Fruit fly (Drosophila melanogaster) whole organism, embryonic: Measurements from ENCODE around the gene Edg78E.

Source experiments
- Aef1 ChIP-seq: fragments of 200-800 bp; sonication (Bioruptor generic); IDR thresholded peaks from 3 replicates; pipeline ENCODE4 v1.3.6; 2022; ENCODE audit warnings: missing biosample characterization, missing genetic modification characterization
- Bgb ChIP-seq: fragments of 200-800 bp; sonication (Bioruptor generic); IDR thresholded peaks from 2 replicates; pipeline ENCODE4 v1.3.6; 2022; ENCODE audit warnings: missing biosample characterization, missing genetic modification characterization; ENCODE audit not compliant: partially characterized antibody
- CG1024 ChIP-seq: fragments of 200-800 bp; sonication (Bioruptor generic); IDR thresholded peaks from 2 replicates; pipeline ENCODE4 v1.3.6; 2022; ENCODE audit warnings: missing biosample characterization, missing genetic modification characterization
- CG10462 ChIP-seq: fragments of 200-800 bp; sonication (Bioruptor generic); optimal IDR thresholded peaks from 2 replicates; lab custom pipeline; 2016; ENCODE audit warnings: missing biosample characterization, missing genetic modification characterization
- CG12219 ChIP-seq: fragments of 200-800 bp; sonication (Bioruptor generic); optimal IDR thresholded peaks from 3 replicates; lab custom pipeline; 2018; ENCODE audit warnings: missing biosample characterization, mild to moderate bottlenecking, missing genetic modification characterization
- CG12299 ChIP-seq: fragments of 200-800 bp; sonication (Bioruptor generic); optimal IDR thresholded peaks from 2 replicates; lab custom pipeline; 2018; ENCODE audit warnings: missing biosample characterization, mild to moderate bottlenecking, missing genetic modification characterization
- CG12391 ChIP-seq: fragments of 200-800 bp; sonication (Bioruptor generic); optimal IDR thresholded peaks from 3 replicates; lab custom pipeline; 2018; ENCODE audit warnings: missing biosample characterization, mild to moderate bottlenecking, missing genetic modification characterization, moderate library complexity
- CG13296 ChIP-seq: fragments of 200-800 bp; sonication (Bioruptor generic); optimal IDR thresholded peaks from 3 replicates; lab custom pipeline; 2018; ENCODE audit warnings: missing biosample characterization, mild to moderate bottlenecking, missing genetic modification characterization
- CG13775 ChIP-seq: fragments of 200-800 bp; sonication (Bioruptor generic); optimal IDR thresholded peaks from 3 replicates; lab custom pipeline; 2017; ENCODE audit warnings: missing biosample characterization, mild to moderate bottlenecking, missing genetic modification characterization
- CG15479 ChIP-seq: fragments of 200-800 bp; sonication (Bioruptor generic); optimal IDR thresholded peaks from 3 replicates; lab custom pipeline; 2019; ENCODE audit warnings: missing biosample characterization, mild to moderate bottlenecking, missing genetic modification characterization, moderate library complexity
- CG17186 ChIP-seq: fragments of 200-800 bp; sonication (Bioruptor generic); optimal IDR thresholded peaks from 3 replicates; lab custom pipeline; 2017; ENCODE audit warnings: missing biosample characterization, missing genetic modification reagents, missing genetic modification characterization
- CG17829 ChIP-seq: fragments of 200-800 bp; optimal IDR thresholded peaks from 2 replicates; lab custom pipeline; 2019; ENCODE audit warnings: missing biosample characterization, mild to moderate bottlenecking, missing genetic modification characterization, moderate library complexity
- CG18476 ChIP-seq: fragments of 200-800 bp; sonication (Bioruptor generic); optimal IDR thresholded peaks from 2 replicates; lab custom pipeline; 2016; ENCODE audit warnings: missing biosample characterization, mild to moderate bottlenecking, missing genetic modification characterization
- CG31365 ChIP-seq: fragments of 200-800 bp; sonication (Bioruptor generic); optimal IDR thresholded peaks from 2 replicates; lab custom pipeline; 2018; ENCODE audit warnings: missing biosample characterization, mild to moderate bottlenecking, missing genetic modification characterization
- CG3726 ChIP-seq: fragments of 200-800 bp; sonication (Bioruptor generic); IDR thresholded peaks from 3 replicates; pipeline ENCODE4, ENCODE4 v1.3.6; 2022; ENCODE audit warnings: missing biosample characterization, missing genetic modification characterization
- CG5953 ChIP-seq: fragments of 200-800 bp; sonication (Bioruptor generic); IDR thresholded peaks from 2 replicates; pipeline ENCODE4 v1.3.6; 2022; ENCODE audit warnings: missing biosample characterization, missing genetic modification characterization
- CG6813 ChIP-seq: fragments of 200-800 bp; sonication (Bioruptor generic); optimal IDR thresholded peaks from 2 replicates; lab custom pipeline; 2017; ENCODE audit warnings: missing biosample characterization, missing genetic modification characterization, mild to moderate bottlenecking, moderate library complexity, missing genetic modification reagents
- CG9727 ChIP-seq: fragments of 200-800 bp; sonication (Bioruptor generic); optimal IDR thresholded peaks from 3 replicates; lab custom pipeline; 2017; ENCODE audit warnings: missing biosample characterization, mild to moderate bottlenecking, missing genetic modification characterization
- CG9932 ChIP-seq: fragments of 200-800 bp; sonication (Bioruptor generic); IDR thresholded peaks from 2 replicates; pipeline ENCODE4 v1.3.6; 2022; ENCODE audit warnings: missing biosample characterization, missing genetic modification characterization
- CoRest ChIP-seq: fragments of 200-800 bp; sonication (Bioruptor generic); optimal IDR thresholded peaks from 3 replicates; lab custom pipeline; 2018; ENCODE audit warnings: missing biosample characterization, mild to moderate bottlenecking, missing genetic modification characterization, moderate library complexity
- Fer1 ChIP-seq: fragments of 200-800 bp; sonication (Bioruptor generic); optimal IDR thresholded peaks from 2 replicates; lab custom pipeline; 2017; ENCODE audit warnings: missing biosample characterization, mild to moderate bottlenecking, missing genetic modification characterization
- HHEX ChIP-seq: fragments of 200-800 bp; sonication (Bioruptor generic); optimal IDR thresholded peaks from 3 replicates; lab custom pipeline; 2017; ENCODE audit warnings: missing biosample characterization, mild to moderate bottlenecking, missing genetic modification characterization, missing genetic modification reagents
- Hr3 ChIP-seq: fragments of 200-800 bp; sonication (Bioruptor generic); optimal IDR thresholded peaks from 3 replicates; lab custom pipeline; 2016; ENCODE audit warnings: missing biosample characterization, missing genetic modification characterization
- Lpt ChIP-seq: fragments of >200 bp; optimal IDR thresholded peaks from 2 replicates; lab custom pipeline; 2018; ENCODE audit warnings: missing biosample characterization, missing genetic modification characterization
- MBD-R2 ChIP-seq: fragments of 200-800 bp; sonication (Bioruptor generic); IDR thresholded peaks from 2 replicates; pipeline ENCODE4 v1.3.6; 2022; ENCODE audit warnings: missing biosample characterization, missing genetic modification characterization
- Nf-YA ChIP-seq: fragments of 200-800 bp; sonication (Bioruptor generic); IDR thresholded peaks from 2 replicates; pipeline ENCODE4 v1.3.6; 2022; ENCODE audit warnings: missing biosample characterization, missing genetic modification characterization
- Nf-YC ChIP-seq: fragments of 200-800 bp; optimal IDR thresholded peaks from 3 replicates; lab custom pipeline; 2019; ENCODE audit warnings: missing biosample characterization, mild to moderate bottlenecking, missing genetic modification characterization, moderate library complexity
- abd-A ChIP-seq: fragments of 200-800 bp; sonication (Bioruptor generic); optimal IDR thresholded peaks from 3 replicates; lab custom pipeline; 2019; ENCODE audit warnings: missing biosample characterization, mild to moderate bottlenecking, missing genetic modification characterization, moderate library complexity
- al ChIP-seq: fragments of 200-800 bp; sonication (Bioruptor generic); IDR thresholded peaks from 2 replicates; pipeline ENCODE4 v1.3.6; 2022; ENCODE audit warnings: missing biosample characterization, missing genetic modification characterization
- amos ChIP-seq: fragments of 200-800 bp; sonication (Bioruptor generic); IDR thresholded peaks from 2 replicates; pipeline ENCODE4 v1.3.6; 2022; ENCODE audit warnings: missing biosample characterization, missing genetic modification characterization; ENCODE audit not compliant: partially characterized antibody
- aop ChIP-seq: fragments of 200-800 bp; sonication (Bioruptor generic); IDR thresholded peaks from 2 replicates; pipeline ENCODE4 v1.3.6; 2022; ENCODE audit warnings: missing biosample characterization, missing genetic modification characterization
- ap ChIP-seq: fragments of 200-800 bp; sonication (Bioruptor generic); IDR thresholded peaks from 2 replicates; pipeline ENCODE4 v1.3.6; 2022; ENCODE audit warnings: missing biosample characterization, missing genetic modification characterization
- ase ChIP-seq: fragments of 200-800 bp; sonication (Bioruptor generic); IDR thresholded peaks from 3 replicates; pipeline ENCODE4 v1.3.6; 2022; ENCODE audit warnings: missing biosample characterization, missing genetic modification characterization
- br ChIP-seq: fragments of >200 bp; optimal IDR thresholded peaks from 2 replicates; lab custom pipeline; 2017
- chinmo ChIP-seq: fragments of 200-800 bp; sonication (Bioruptor generic); IDR thresholded peaks from 4 replicates; pipeline ENCODE4 v1.3.6; 2022; ENCODE audit warnings: missing biosample characterization, missing genetic modification characterization; ENCODE audit not compliant: partially characterized antibody
- esg ChIP-seq: fragments of 200-800 bp; sonication (Bioruptor generic); conservative IDR thresholded peaks from 2 replicates; pipeline ENCODE4 v1.3.6; 2022; ENCODE audit warnings: missing biosample characterization, missing genetic modification characterization
- ham ChIP-seq: fragments of 200-800 bp; sonication (Bioruptor generic); IDR thresholded peaks from 2 replicates; pipeline ENCODE4 v1.3.6; 2022; ENCODE audit warnings: missing biosample characterization, missing genetic modification characterization
- jing ChIP-seq: fragments of 200-800 bp; sonication (Bioruptor generic); optimal IDR thresholded peaks from 2 replicates; lab custom pipeline; 2018; ENCODE audit warnings: missing biosample characterization, mild to moderate bottlenecking, missing genetic modification characterization
- knrl ChIP-seq: fragments of 200-800 bp; sonication (Bioruptor generic); IDR thresholded peaks from 3 replicates; pipeline ENCODE4 v1.3.6; 2022; ENCODE audit warnings: missing biosample characterization, missing genetic modification characterization; ENCODE audit not compliant: partially characterized antibody
- lilli ChIP-seq: fragments of 200-800 bp; sonication (Bioruptor generic); optimal IDR thresholded peaks from 3 replicates; lab custom pipeline; 2016; ENCODE audit warnings: missing biosample characterization, missing genetic modification characterization
- nau ChIP-seq: fragments of 200-800 bp; sonication (Bioruptor generic); optimal IDR thresholded peaks from 3 replicates; lab custom pipeline; 2017; ENCODE audit warnings: missing biosample characterization, mild to moderate bottlenecking, missing genetic modification characterization, missing genetic modification reagents
- oc ChIP-seq: fragments of 200-800 bp; sonication (Bioruptor generic); optimal IDR thresholded peaks from 2 replicates; lab custom pipeline; 2018; ENCODE audit warnings: missing biosample characterization, mild to moderate bottlenecking, missing genetic modification characterization, moderate library complexity
- pb ChIP-seq: fragments of 200-800 bp; sonication (Bioruptor generic); optimal IDR thresholded peaks from 3 replicates; lab custom pipeline; 2016; ENCODE audit warnings: missing biosample characterization, missing genetic modification characterization
- rib ChIP-seq: fragments of 200-800 bp; sonication (Bioruptor generic); IDR thresholded peaks from 2 replicates; pipeline ENCODE4 v1.3.6; 2022; ENCODE audit warnings: missing biosample characterization, missing genetic modification characterization
- run ChIP-seq: fragments of 200-800 bp; sonication (Bioruptor generic); optimal IDR thresholded peaks from 3 replicates; lab custom pipeline; 2018; ENCODE audit warnings: missing biosample characterization, mild to moderate bottlenecking, missing genetic modification characterization
- tap ChIP-seq: fragments of 200-800 bp; optimal IDR thresholded peaks from 3 replicates; lab custom pipeline; 2019; ENCODE audit warnings: missing biosample characterization, mild to moderate bottlenecking, missing genetic modification characterization, moderate library complexity
- tin ChIP-seq: fragments of 200-800 bp; sonication (Bioruptor generic); optimal IDR thresholded peaks from 3 replicates; lab custom pipeline; 2016; ENCODE audit warnings: missing biosample characterization, missing genetic modification characterization
- tll ChIP-seq, 2 experiments: fragments of 200-800 bp in 1 of 2; fragments of >200 bp in 1 of 2; sonication (Bioruptor generic) in 1 of 2; optimal IDR thresholded peaks; 2 replicates each; lab custom pipeline; 2017 to 2019; ENCODE audit warnings: missing biosample characterization in 2 of 2, missing genetic modification characterization in 2 of 2, mild to moderate bottlenecking in 1 of 2, moderate library complexity in 1 of 2
- vvl ChIP-seq: fragments of 200-800 bp; sonication (Bioruptor generic); IDR thresholded peaks from 2 replicates; pipeline ENCODE4 v1.3.6; 2022; ENCODE audit warnings: missing biosample characterization, missing genetic modification characterization
- zfh2 ChIP-seq: fragments of 200-800 bp; sonication (Bioruptor generic); optimal IDR thresholded peaks from 2 replicates; lab custom pipeline; 2016; ENCODE audit warnings: missing biosample characterization, missing genetic modification characterization

Edg78E gene

dm6 chr3L:21253761-21254523 lies 43.7 kb downstream of the Edg78E start (continued):
- TF ChIP-seq Lpt (GFP tag; lab: Kevin White, UChicago) (no peak), CG9932 (no peak), nau (GFP tag; lab: Kevin White, UChicago) (no peak), ase (GFP tag; lab: Robert Waterston, UW) (no peak), CG18476 (GFP tag; lab: Kevin White, UChicago) (no peak), amos (GFP tag; lab: Robert Waterston, UW) (no peak), CG13775 (GFP tag; lab: Kevin White, UChicago) (no peak), chinmo (GFP tag; lab: Robert Waterston, UW) (0 out of 4 replicates have a peak, but pooled peaks have one; percentile 44), CG1024 (0 out of 2 replicates have a peak, but pooled peaks have one; percentile 8), ap (GFP tag; lab: Robert Waterston, UW) (no peak), zfh2 (GFP tag; lab: Kevin White, UChicago) (no peak), tll (GFP tag; optimal IDR thresholded peaks at IDR 0.05; lab: Kevin White, UChicago) (no peak), Bgb (GFP tag; lab: Robert Waterston, UW) (no peak), CG17829 (tag; lab: Kevin White, UChicago) (peak; percentile 65), CG3726 (GFP tag; lab: Robert Waterston, UW) (0 out of 3 replicates have a peak, but pooled peaks have one; percentile 11), Nf-YA (GFP tag; lab: Robert Waterston, UW) (no peak), tap (tag; lab: Kevin White, UChicago) (peak; percentile 55), rib (GFP tag; lab: Robert Waterston, UW) (no peak), CG15479 (GFP tag; lab: Kevin White, UChicago) (no peak), CG9727 (GFP tag; lab: Kevin White, UChicago) (peak; percentile 54), CoRest (tag; lab: Kevin White, UChicago) (peak; percentile 50), br (lab: Kevin White, UChicago) (no peak), Fer1 (no peak), CG13296 (GFP tag; lab: Kevin White, UChicago) (no peak), CG10462 (peak; percentile 11), aop (GFP tag; lab: Robert Waterston, UW) (no peak), lilli (GFP tag; lab: Kevin White, UChicago) (no peak), MBD-R2 (GFP tag; lab: Robert Waterston, UW) (no peak), tin (GFP tag; lab: Kevin White, UChicago) (peak; percentile 35), Hr3 (peak; percentile 11), CG6813 (GFP tag; lab: Kevin White, UChicago) (no peak), abd-A (tag; lab: Kevin White, UChicago) (no peak), CG31365 (tag; lab: Kevin White, UChicago) (no peak), CG12391 (tag; lab: Kevin White, UChicago) (peak; percentile 48), HHEX (GFP tag; lab: Kevin White, UChicago) (no peak), vvl (GFP tag; lab: Robert Waterston, UW) (peak; percentile 47), oc (tag; lab: Kevin White, UChicago) (no peak), al (no peak), pb (no peak), knrl (GFP tag; lab: Robert Waterston, UW) (no peak), ham (GFP tag; lab: Robert Waterston, UW) (no peak), CG12219 (GFP tag; lab: Kevin White, UChicago) (peak; percentile 19), run (no peak), Nf-YC (tag; lab: Kevin White, UChicago) (no peak), CG12299 (tag; lab: Kevin White, UChicago) (no peak), CG17186 (GFP tag; lab: Kevin White, UChicago) (no peak), CG5953 (no peak), jing (peak; percentile 43), esg (GFP tag; lab: Robert Waterston, UW) (no peak; the same call in 1 of the 2 replicates), Aef1 (no peak)
